Worm (Caenorhabditis elegans) whole organism, mixed stage, embryonic: Measurements from ENCODE around the gene ceh-19.

Experiments
- ces-1 ChIP-seq: fragments of 150-350 bp; optimal IDR thresholded peaks from 2 replicates; lab custom pipeline; 2014; ENCODE audit warnings: missing biosample characterization, missing genetic modification reagents, missing genetic modification characterization
- drap-1 ChIP-seq: fragments of 200-800 bp; sonication (Bioruptor generic); optimal IDR thresholded peaks from 3 replicates; lab custom pipeline; 2018; ENCODE audit warnings: mild to moderate bottlenecking, missing genetic modification characterization, missing compliant biosample characterization
- ham-2 ChIP-seq: fragments of 200-800 bp; sonication (Bioruptor generic); optimal IDR thresholded peaks from 2 replicates; lab custom pipeline; 2018; ENCODE audit warnings: mild to moderate bottlenecking, missing genetic modification characterization, missing compliant biosample characterization
- mls-2 ChIP-seq: sonication (generic microtip); optimal IDR thresholded peaks from 2 replicates; lab custom pipeline; 2016; ENCODE audit warnings: mild to moderate bottlenecking, missing genetic modification characterization, moderate library complexity, missing compliant biosample characterization
- nhr-28 ChIP-seq: fragments of 150-350 bp; optimal IDR thresholded peaks from 2 replicates; lab custom pipeline; 2014; ENCODE audit warnings: missing biosample characterization, missing genetic modification characterization
- pha-4 ChIP-seq: fragments of 150-350 bp; optimal IDR thresholded peaks from 2 replicates; lab custom pipeline; 2018; ENCODE audit warnings: missing biosample characterization, missing genetic modification reagents, missing genetic modification characterization
- unc-120 ChIP-seq: sonication (generic microtip); optimal IDR thresholded peaks from 2 replicates; lab custom pipeline; 2017; ENCODE audit warnings: missing genetic modification characterization, missing compliant biosample characterization; ENCODE audit not compliant: poor library complexity, severe bottlenecking
- unc-39 ChIP-seq: fragments of 150-350 bp; optimal IDR thresholded peaks from 2 replicates; lab custom pipeline; 2014; ENCODE audit warnings: missing biosample characterization, missing genetic modification characterization

- no peak for TF ChIP-seq nhr-28 (tag; lab: Kevin White, UChicago)
- TF ChIP-seq ham-2 (GFP tag; lab: Kevin White, UChicago) = no peak
- no peak for TF ChIP-seq ces-1 (GFP tag; lab: Kevin White, UChicago)
- no peak for TF ChIP-seq pha-4 (tag; lab: Kevin White, UChicago)
- no peak for TF ChIP-seq drap-1
- TF ChIP-seq unc-120 = no peak
- no peak for TF ChIP-seq mls-2 (tag; lab: Kevin White, UChicago)
- TF ChIP-seq unc-39 = no peak
Observed at ce11 chrIV:7961889-7962342, 6.2 kb upstream of the ceh-19 start.
